Fruit fly (Drosophila melanogaster): Measurements from ENCODE around the gene CG14085.

The CG14085 gene

DNA sequence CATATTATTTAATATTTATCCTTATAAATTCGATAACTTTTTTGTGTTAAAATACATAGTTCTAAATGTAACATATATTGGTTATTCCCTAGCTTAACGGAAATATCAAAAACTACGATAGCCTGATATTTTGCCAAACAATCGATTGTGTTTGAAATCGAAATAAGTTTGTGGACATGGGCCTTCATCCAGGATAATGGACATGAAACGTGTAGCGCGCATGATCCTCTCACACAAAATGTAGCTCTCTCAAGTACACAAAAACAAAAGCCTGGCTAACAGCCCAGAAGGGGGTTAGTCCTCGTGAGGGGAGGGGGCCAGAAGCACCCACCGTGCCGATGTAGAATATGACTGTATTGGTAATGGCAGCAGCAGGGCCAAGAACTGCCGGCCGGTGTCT, 31.4 kb upstream of the CG14085 start:
- TF ChIP-seq Pif1B (GFP tag; optimal IDR thresholded peaks at IDR 0.05) (no peak), EcR (GFP tag; optimal IDR thresholded peaks at IDR 0.05) (no peak), CG12605 (GFP tag; IDR thresholded peaks at IDR 0.05) (no peak), Pif1A (GFP tag; optimal IDR thresholded peaks at IDR 0.05) (no peak), CG10348 (GFP tag; IDR thresholded peaks at IDR 0.05) (no peak), D1 (tag; optimal IDR thresholded peaks at IDR 0.05) (no peak), CG15710 (tag; optimal IDR thresholded peaks at IDR 0.05) (no peak), gl (tag; optimal IDR thresholded peaks at IDR 0.05) (no peak)

DNA sequence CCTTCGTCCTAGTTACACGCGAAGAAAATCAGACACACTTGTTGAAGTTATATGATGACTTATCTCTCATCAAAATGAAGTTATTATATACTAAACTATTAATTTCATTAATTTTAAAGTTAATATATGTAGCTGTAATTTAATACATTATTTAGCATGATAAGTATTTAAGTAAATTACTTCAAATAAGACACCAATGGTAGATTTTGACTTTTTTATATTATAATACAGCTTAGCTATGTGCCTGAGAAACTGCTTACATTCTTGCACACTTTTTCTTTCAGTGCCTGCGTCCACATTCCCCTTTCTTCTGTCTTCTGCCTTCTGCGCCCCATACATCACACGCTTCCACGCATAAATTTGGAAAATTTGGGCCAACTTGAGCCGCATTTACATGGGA, 17.5 kb upstream of the CG14085 start:
- no peak for TF ChIP-seq CG13204 (GFP tag; optimal IDR thresholded peaks at IDR 0.05)
- TF ChIP-seq Pif1A (GFP tag; optimal IDR thresholded peaks at IDR 0.05), result no peak
- TF ChIP-seq CG4496 (GFP tag; IDR thresholded peaks at IDR 0.05), result no peak
- no peak for TF ChIP-seq CG8159 (tag; optimal IDR thresholded peaks at IDR 0.05)
- TF ChIP-seq Snoo (tag; optimal IDR thresholded peaks at IDR 0.05), result no peak
- TF ChIP-seq EcR (GFP tag; optimal IDR thresholded peaks at IDR 0.05), result no peak
- no peak for TF ChIP-seq gl (tag; optimal IDR thresholded peaks at IDR 0.05)
- TF ChIP-seq Ets98B (GFP tag; IDR thresholded peaks at IDR 0.05), result no peak

DNA sequence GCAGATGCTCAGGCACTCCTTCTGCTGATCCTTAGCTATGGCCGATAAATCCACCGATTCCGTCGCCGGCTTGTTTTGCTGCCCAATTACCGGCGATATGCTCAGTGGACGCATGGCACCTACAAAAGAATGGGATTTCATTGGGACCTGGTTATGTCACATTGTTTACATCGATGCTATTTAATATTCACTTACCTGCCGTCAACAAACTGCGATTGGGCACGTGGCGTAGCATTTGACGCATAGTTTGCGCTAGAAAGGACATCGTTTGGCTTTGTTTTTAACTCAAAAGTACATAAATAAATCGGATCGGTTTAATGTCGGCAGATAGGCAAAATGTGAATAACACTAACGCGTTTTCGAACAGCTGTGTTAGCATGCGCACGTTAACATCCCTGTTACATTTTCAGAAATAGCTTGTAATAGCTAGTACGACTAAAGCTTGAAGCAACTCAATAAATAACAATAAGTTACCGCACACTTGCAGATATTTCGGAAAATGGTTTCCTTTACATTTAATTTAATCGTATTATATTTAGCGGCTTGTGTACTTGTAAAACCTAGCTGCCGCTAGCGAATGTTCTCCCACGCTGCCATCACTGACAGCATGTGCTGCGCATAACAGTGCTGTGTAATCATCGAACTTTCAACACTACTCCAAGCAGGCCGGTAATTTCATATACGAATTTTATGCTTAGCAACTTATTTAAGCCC, 14.3 kb upstream of the CG14085 start, which contains the start of the genes mRpL21 and rept:
Gene mRpL21, minus strand, starts transcription at position 347 of the 714 bp plus-strand sequence.
Gene rept, plus strand, starts transcription at position 626 of the 714 bp plus-strand sequence.
- TF ChIP-seq CG15710 (tag; optimal IDR thresholded peaks at IDR 0.05), result peak; percentile 56
- TF ChIP-seq CG17806 (tag; optimal IDR thresholded peaks at IDR 0.05), result peak; percentile 13
- TF ChIP-seq CG8159 (tag; optimal IDR thresholded peaks at IDR 0.05), result no peak
- peak; percentile 55; the same call in 2 of the 3 replicates for TF ChIP-seq CG4496 (GFP tag; IDR thresholded peaks at IDR 0.05)
- peak; percentile 34 for TF ChIP-seq Snoo (tag; optimal IDR thresholded peaks at IDR 0.05)
- no peak for TF ChIP-seq Pif1A (GFP tag; optimal IDR thresholded peaks at IDR 0.05)
- peak; percentile 20 for TF ChIP-seq CG34367 (tag; optimal IDR thresholded peaks at IDR 0.05)
- no peak for TF ChIP-seq CG32121 (GFP tag; IDR thresholded peaks at IDR 0.05)
- TF ChIP-seq D1 (tag; optimal IDR thresholded peaks at IDR 0.05), result peak; percentile 24
- no peak for TF ChIP-seq CG9948 (tag; optimal IDR thresholded peaks at IDR 0.05)
- no peak for TF ChIP-seq CG12605 (GFP tag; IDR thresholded peaks at IDR 0.05)

DNA sequence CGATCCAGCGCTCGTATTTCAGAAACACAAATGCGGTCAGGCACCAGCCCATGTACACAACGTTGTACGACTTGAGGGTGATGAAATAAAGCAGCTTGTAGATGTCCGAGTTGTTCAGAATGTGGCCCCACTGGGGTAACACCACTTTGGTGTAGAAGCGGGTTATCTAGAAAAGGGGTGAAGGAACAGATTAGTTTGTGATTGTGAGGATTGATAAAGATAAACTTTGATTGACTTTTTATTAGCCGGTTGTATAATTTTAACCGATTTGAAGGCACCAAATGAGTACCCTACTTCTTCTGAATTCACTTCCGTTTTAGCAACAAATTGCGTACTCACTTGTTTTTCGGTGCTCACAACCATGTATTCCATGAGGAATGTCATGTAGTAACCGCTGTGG, 11.0 kb upstream of the CG14085 start:
- TF ChIP-seq CG15710 (tag; optimal IDR thresholded peaks at IDR 0.05) (no peak), CG4496 (GFP tag; IDR thresholded peaks at IDR 0.05) (no peak), CG14655 (GFP tag; optimal IDR thresholded peaks at IDR 0.05) (no peak), fd96Ca (GFP tag; IDR thresholded peaks at IDR 0.05) (no peak), CG8159 (tag; optimal IDR thresholded peaks at IDR 0.05) (no peak), EcR (GFP tag; optimal IDR thresholded peaks at IDR 0.05) (no peak), CG17806 (tag; optimal IDR thresholded peaks at IDR 0.05) (no peak), rn (GFP tag; IDR thresholded peaks at IDR 0.05) (no peak), Pif1A (GFP tag; optimal IDR thresholded peaks at IDR 0.05) (no peak), CG8301 (tag; optimal IDR thresholded peaks at IDR 0.05) (no peak)

DNA sequence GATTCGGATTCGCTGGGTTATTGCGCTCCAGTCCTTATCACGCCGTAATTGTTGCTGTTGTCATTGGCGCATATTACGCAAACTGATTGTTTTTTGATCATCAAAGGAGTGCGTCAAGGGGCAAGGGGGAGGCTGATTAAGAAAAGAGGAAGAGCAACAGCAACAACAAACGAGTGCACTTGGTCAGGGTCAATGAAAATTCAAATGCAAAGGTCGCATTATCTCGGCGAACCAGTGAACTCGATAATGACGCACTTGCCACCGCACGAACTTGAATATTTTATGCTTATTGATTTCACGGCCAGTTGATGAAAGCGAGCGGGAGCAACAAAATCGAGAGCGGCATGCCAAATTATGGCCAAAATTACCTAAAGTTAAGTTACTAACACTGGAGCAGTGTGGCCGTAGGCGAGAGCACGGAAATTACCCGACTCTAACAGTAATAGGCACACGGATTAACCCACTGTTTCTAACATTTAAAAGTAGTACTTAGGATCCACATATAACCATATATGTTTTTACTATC, 8.8 kb upstream of the CG14085 start, which contains the start of gene nes:
Gene nes, minus strand, starts transcription at position 402 of the 526 bp plus-strand sequence.
- TF ChIP-seq CG13204 (GFP tag; optimal IDR thresholded peaks at IDR 0.05), result no peak
- peak; percentile 96 for TF ChIP-seq EcR (GFP tag; optimal IDR thresholded peaks at IDR 0.05)
- no peak for TF ChIP-seq CG14655 (GFP tag; optimal IDR thresholded peaks at IDR 0.05)
- TF ChIP-seq Snoo (tag; optimal IDR thresholded peaks at IDR 0.05), result peak; percentile 12

DNA sequence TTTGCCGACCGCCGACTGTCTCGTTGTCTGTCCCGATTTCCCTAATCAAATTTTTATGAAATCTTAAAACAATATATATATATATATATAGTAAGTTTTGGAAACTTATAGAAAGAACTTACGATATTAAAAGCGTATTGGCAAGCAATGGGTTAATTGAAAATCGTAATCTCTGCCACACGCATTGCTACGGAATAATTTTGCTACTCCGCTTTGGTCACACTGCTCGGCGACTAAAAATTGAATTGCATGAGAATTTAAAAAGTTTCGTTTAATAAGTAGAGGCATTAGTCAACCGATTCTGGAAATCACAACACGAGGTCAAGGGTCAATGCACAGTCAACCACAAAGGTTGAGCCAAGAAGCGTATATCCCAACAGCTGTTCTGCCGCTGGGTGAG, 7.9 kb upstream of the CG14085 start, which contains the start of gene Bet1:
Gene Bet1, plus strand, starts transcription at position 182 of the 400 bp plus-strand sequence.
- TF ChIP-seq CG4496 (GFP tag; IDR thresholded peaks at IDR 0.05) (0 out of 3 replicates have a peak, but pooled peaks have one; percentile 34), fd96Ca (GFP tag; IDR thresholded peaks at IDR 0.05) (peak; percentile 50; the same call in 1 of the 3 replicates), Pif1B (GFP tag; optimal IDR thresholded peaks at IDR 0.05) (no peak)

DNA sequence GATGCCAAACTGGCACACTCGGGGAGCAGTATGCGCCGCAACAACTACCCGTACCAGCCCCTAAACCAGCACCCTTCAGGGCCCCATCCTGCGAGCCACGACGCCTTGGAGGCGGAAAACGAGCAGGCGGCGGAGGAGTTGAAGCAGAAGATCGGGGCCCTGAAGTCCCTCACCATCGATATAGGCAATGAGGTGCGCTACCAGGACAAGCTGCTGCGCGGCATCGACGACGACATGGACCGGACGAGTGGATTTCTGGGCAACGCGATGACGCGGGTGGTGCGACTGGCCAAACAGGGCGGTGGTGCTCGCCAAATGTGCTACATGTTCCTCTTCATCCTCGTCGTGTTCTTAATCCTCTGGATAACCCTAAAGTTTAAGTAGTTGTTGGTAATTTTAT, 7.4 kb upstream of the CG14085 start:
- TF ChIP-seq CG12605 (GFP tag; IDR thresholded peaks at IDR 0.05) (no peak), rn (GFP tag; IDR thresholded peaks at IDR 0.05) (no peak), CG8301 (tag; optimal IDR thresholded peaks at IDR 0.05) (no peak), gl (tag; optimal IDR thresholded peaks at IDR 0.05) (no peak), CG10348 (GFP tag; IDR thresholded peaks at IDR 0.05) (no peak), Ets98B (GFP tag; IDR thresholded peaks at IDR 0.05) (no peak), CG9948 (tag; optimal IDR thresholded peaks at IDR 0.05) (no peak), Pif1B (GFP tag; optimal IDR thresholded peaks at IDR 0.05) (no peak), CG14655 (GFP tag; optimal IDR thresholded peaks at IDR 0.05) (no peak), Pif1A (GFP tag; optimal IDR thresholded peaks at IDR 0.05) (no peak), fd96Ca (GFP tag; IDR thresholded peaks at IDR 0.05) (no peak), CG17806 (tag; optimal IDR thresholded peaks at IDR 0.05) (no peak), CG34367 (tag; optimal IDR thresholded peaks at IDR 0.05) (no peak)
